Fruit fly (Drosophila melanogaster) whole organism, embryonic: ENCODE data around the gene RpS2.
A peak's percentile ranks its signal among the peaks of the same experiment; 100 is the strongest.

ENCODE experiments used
- CG10979 ChIP-seq: fragments of 200-800 bp; sonication (Bioruptor generic); optimal IDR thresholded peaks from 2 replicates; lab custom pipeline; 2018; ENCODE audit warnings: missing biosample characterization, mild to moderate bottlenecking, missing genetic modification characterization, moderate library complexity
- CG11504 ChIP-seq: fragments of 200-800 bp; sonication (Bioruptor generic); optimal IDR thresholded peaks from 3 replicates; lab custom pipeline; 2019; ENCODE audit warnings: missing biosample characterization, mild to moderate bottlenecking, missing genetic modification characterization, moderate library complexity
- CG12659 ChIP-seq: fragments of 200-800 bp; sonication (Bioruptor generic); optimal IDR thresholded peaks from 3 replicates; lab custom pipeline; 2017; ENCODE audit warnings: mild to moderate bottlenecking, missing biosample characterization, missing genetic modification reagents, missing genetic modification characterization
- CG13296 ChIP-seq: fragments of 200-800 bp; sonication (Bioruptor generic); optimal IDR thresholded peaks from 3 replicates; lab custom pipeline; 2018; ENCODE audit warnings: missing biosample characterization, mild to moderate bottlenecking, missing genetic modification characterization
- CG14667 ChIP-seq: fragments of 200-800 bp; sonication (Bioruptor generic); IDR thresholded peaks from 2 replicates; pipeline ENCODE4 v1.3.6; 2022; ENCODE audit warnings: missing biosample characterization, missing genetic modification characterization
- CG15601 ChIP-seq: fragments of 200-800 bp; sonication (Bioruptor generic); optimal IDR thresholded peaks from 3 replicates; lab custom pipeline; 2019; ENCODE audit warnings: missing biosample characterization, mild to moderate bottlenecking, missing genetic modification characterization, moderate library complexity
- CG17328 ChIP-seq: fragments of 200-800 bp; sonication (Bioruptor generic); IDR thresholded peaks from 2 replicates; pipeline ENCODE4 v1.3.6; 2022; ENCODE audit warnings: missing biosample characterization, missing genetic modification characterization
- CG32767 ChIP-seq: fragments of 200-800 bp; sonication (Bioruptor generic); IDR thresholded peaks from 2 replicates; pipeline ENCODE4 v1.3.6; 2022; ENCODE audit warnings: missing biosample characterization, missing genetic modification characterization
- CG6765 ChIP-seq: fragments of 200-800 bp; sonication (Bioruptor generic); optimal IDR thresholded peaks from 3 replicates; lab custom pipeline; 2017; ENCODE audit warnings: missing biosample characterization, mild to moderate bottlenecking, missing genetic modification characterization
- CG6791 ChIP-seq: fragments of 200-800 bp; sonication (Bioruptor generic); IDR thresholded peaks from 3 replicates; pipeline ENCODE4 v1.3.6; 2022; ENCODE audit warnings: missing biosample characterization, missing genetic modification characterization; ENCODE audit not compliant: partially characterized antibody
- CG6813 ChIP-seq: fragments of 200-800 bp; sonication (Bioruptor generic); optimal IDR thresholded peaks from 2 replicates; lab custom pipeline; 2017; ENCODE audit warnings: missing biosample characterization, missing genetic modification characterization, mild to moderate bottlenecking, moderate library complexity, missing genetic modification reagents
- CG6854 ChIP-seq: fragments of 200-800 bp; sonication (Bioruptor generic); optimal IDR thresholded peaks from 3 replicates; lab custom pipeline; 2017; ENCODE audit warnings: missing biosample characterization, mild to moderate bottlenecking, missing genetic modification characterization
- CG8281 ChIP-seq: fragments of 200-800 bp; sonication (Bioruptor generic); optimal IDR thresholded peaks from 2 replicates; lab custom pipeline; 2018; ENCODE audit warnings: missing biosample characterization, mild to moderate bottlenecking, missing genetic modification characterization, moderate library complexity
- CG8359 ChIP-seq: fragments of 200-800 bp; sonication (Bioruptor generic); optimal IDR thresholded peaks from 2 replicates; lab custom pipeline; 2017; ENCODE audit warnings: missing biosample characterization, mild to moderate bottlenecking, missing genetic modification characterization, borderline replicate concordance
- CG9215 ChIP-seq: fragments of 200-800 bp; sonication (Bioruptor generic); IDR thresholded peaks from 2 replicates; pipeline ENCODE4 v1.3.6; 2022; ENCODE audit warnings: missing biosample characterization, missing genetic modification characterization
- CTCF ChIP-seq: fragments of 200-800 bp; sonication (Bioruptor generic); optimal IDR thresholded peaks from 2 replicates; lab custom pipeline; 2017; ENCODE audit warnings: missing biosample characterization, mild to moderate bottlenecking, missing genetic modification characterization, moderate library complexity
- Deaf1 ChIP-seq: fragments of 200-800 bp; optimal IDR thresholded peaks from 3 replicates; lab custom pipeline; 2019; ENCODE audit warnings: missing biosample characterization, mild to moderate bottlenecking, missing genetic modification characterization, moderate library complexity
- Drgx ChIP-seq: fragments of 200-800 bp; sonication (Bioruptor generic); IDR thresholded peaks from 2 replicates; pipeline ENCODE4 v1.3.6; 2022; ENCODE audit warnings: missing biosample characterization, missing genetic modification characterization
- Ets65A ChIP-seq: fragments of 200-800 bp; sonication (Bioruptor generic); peaks from one replicate; lab custom pipeline; 2016; ENCODE audit warnings: missing biosample characterization, missing genetic modification characterization
- Fer1 ChIP-seq: fragments of 200-800 bp; sonication (Bioruptor generic); optimal IDR thresholded peaks from 2 replicates; lab custom pipeline; 2017; ENCODE audit warnings: missing biosample characterization, mild to moderate bottlenecking, missing genetic modification characterization
- H2.0 ChIP-seq: fragments of 200-800 bp; sonication (Bioruptor generic); IDR thresholded peaks from 2 replicates; pipeline ENCODE4 v1.3.6; 2022; ENCODE audit warnings: missing biosample characterization, missing genetic modification characterization
- Hand ChIP-seq: fragments of 200-800 bp; sonication (Bioruptor generic); optimal IDR thresholded peaks from 2 replicates; lab custom pipeline; 2017; ENCODE audit warnings: mild to moderate bottlenecking, missing biosample characterization, missing genetic modification reagents, missing genetic modification characterization
- Hr39 ChIP-seq: fragments of >200 bp; optimal IDR thresholded peaks from 2 replicates; lab custom pipeline; 2017
- Hsf ChIP-seq: fragments of 200-800 bp; sonication (Bioruptor generic); optimal IDR thresholded peaks from 3 replicates; lab custom pipeline; 2016; ENCODE audit warnings: missing biosample characterization, missing genetic modification characterization
- Kr ChIP-seq: fragments of 200-800 bp; sonication (Bioruptor generic); optimal IDR thresholded peaks from 2 replicates; lab custom pipeline; 2017; ENCODE audit warnings: missing biosample characterization, mild to moderate bottlenecking, missing genetic modification characterization
- Med ChIP-seq: fragments of 200-800 bp; sonication (Bioruptor generic); peaks from one replicate; lab custom pipeline; 2016; ENCODE audit warnings: missing biosample characterization, missing genetic modification characterization, mild to moderate bottlenecking, inconsistent platforms, moderate library complexity
- Meics ChIP-seq: fragments of 200-800 bp; sonication (Bioruptor generic); optimal IDR thresholded peaks from 2 replicates; lab custom pipeline; 2017; ENCODE audit warnings: missing biosample characterization, mild to moderate bottlenecking, missing genetic modification characterization
- Neu2 ChIP-seq: fragments of 200-800 bp; sonication (Bioruptor generic); optimal IDR thresholded peaks from 3 replicates; lab custom pipeline; 2016; ENCODE audit warnings: missing biosample characterization, missing genetic modification characterization, borderline replicate concordance
- Ptx1 ChIP-seq: fragments of 200-800 bp; sonication (Bioruptor generic); IDR thresholded peaks from 2 replicates; pipeline ENCODE4 v1.3.6; 2022; ENCODE audit warnings: missing biosample characterization, missing genetic modification characterization
- Sox102F ChIP-seq: fragments of 200-800 bp; sonication (Bioruptor generic); optimal IDR thresholded peaks from 2 replicates; lab custom pipeline; 2018; ENCODE audit warnings: missing biosample characterization, mild to moderate bottlenecking, missing genetic modification characterization, moderate library complexity
- Trl ChIP-seq, 3 experiments: fragments of >200 bp in 2 of 3; fragments of 200-800 bp in 1 of 3; sonication (Bioruptor generic) in 1 of 3; optimal IDR thresholded peaks; 2 replicates in 1 of 3; 3 replicates in 2 of 3; lab custom pipeline; 2016 to 2017; ENCODE audit warnings: missing biosample characterization in 1 of 3, missing genetic modification characterization in 1 of 3
- YL-1 ChIP-seq: fragments of 200-800 bp; sonication (Bioruptor generic); optimal IDR thresholded peaks from 3 replicates; lab custom pipeline; 2017; ENCODE audit warnings: missing biosample characterization, mild to moderate bottlenecking, missing genetic modification characterization
- dati ChIP-seq: fragments of 200-800 bp; sonication (Bioruptor generic); IDR thresholded peaks from 2 replicates; pipeline ENCODE4 v1.3.6; 2022; ENCODE audit warnings: missing biosample characterization, missing genetic modification characterization
- ewg ChIP-seq: fragments of 200-800 bp; sonication (Bioruptor generic); optimal IDR thresholded peaks from 3 replicates; lab custom pipeline; 2017; ENCODE audit warnings: mild to moderate bottlenecking, missing biosample characterization, missing genetic modification reagents, missing genetic modification characterization
- gcm ChIP-seq: fragments of 200-800 bp; sonication (Bioruptor generic); optimal IDR thresholded peaks from 2 replicates; lab custom pipeline; 2019; ENCODE audit warnings: missing biosample characterization, mild to moderate bottlenecking, missing genetic modification characterization, moderate library complexity
- gcm2 ChIP-seq: fragments of 200-800 bp; sonication (Bioruptor generic); optimal IDR thresholded peaks from 2 replicates; lab custom pipeline; 2016; ENCODE audit warnings: missing biosample characterization, missing genetic modification characterization
- jigr1 ChIP-seq: fragments of 200-800 bp; sonication (Bioruptor generic); IDR thresholded peaks from 3 replicates; pipeline ENCODE4 v1.3.6; 2022; ENCODE audit warnings: missing biosample characterization, missing genetic modification characterization
- nmo ChIP-seq: fragments of 200-800 bp; sonication (Bioruptor generic); optimal IDR thresholded peaks from 2 replicates; lab custom pipeline; 2018; ENCODE audit warnings: missing biosample characterization, mild to moderate bottlenecking, missing genetic modification characterization, moderate library complexity
- peb ChIP-seq: fragments of 200-800 bp; sonication (Bioruptor generic); IDR thresholded peaks from 2 replicates; pipeline ENCODE4 v1.3.6; 2022; ENCODE audit warnings: missing biosample characterization, missing genetic modification characterization
- prd ChIP-seq, 3 experiments: fragments of >200 bp in 2 of 3; fragments of 200-800 bp in 1 of 3; sonication (Bioruptor generic) in 1 of 3; optimal IDR thresholded peaks in 2 of 3; IDR thresholded peaks in 1 of 3; 2 replicates in 2 of 3; 3 replicates in 1 of 3; pipeline versions ENCODE4 v1.3.6 to Lab custom; 2017 to 2022; ENCODE audit warnings: missing biosample characterization in 1 of 3, missing genetic modification characterization in 1 of 3
- shn ChIP-seq: fragments of 200-800 bp; sonication (Bioruptor generic); optimal IDR thresholded peaks from 3 replicates; lab custom pipeline; 2016; ENCODE audit warnings: missing biosample characterization, missing genetic modification characterization
- slbo ChIP-seq: fragments of 200-800 bp; sonication (Bioruptor generic); IDR thresholded peaks from 2 replicates; pipeline ENCODE4 v1.3.6; 2022; ENCODE audit warnings: missing biosample characterization, missing genetic modification characterization
- tin ChIP-seq: fragments of 200-800 bp; sonication (Bioruptor generic); optimal IDR thresholded peaks from 3 replicates; lab custom pipeline; 2016; ENCODE audit warnings: missing biosample characterization, missing genetic modification characterization
- trem ChIP-seq: fragments of 200-800 bp; optimal IDR thresholded peaks from 3 replicates; lab custom pipeline; 2019; ENCODE audit warnings: missing biosample characterization, mild to moderate bottlenecking, missing genetic modification characterization, moderate library complexity
- unc-4 ChIP-seq: fragments of 200-800 bp; sonication (Bioruptor generic); IDR thresholded peaks from 2 replicates; pipeline ENCODE4 v1.3.6; 2022; ENCODE audit warnings: missing biosample characterization, missing genetic modification characterization; ENCODE audit not compliant: partially characterized antibody
- vvl ChIP-seq: fragments of 200-800 bp; sonication (Bioruptor generic); IDR thresholded peaks from 2 replicates; pipeline ENCODE4 v1.3.6; 2022; ENCODE audit warnings: missing biosample characterization, missing genetic modification characterization
- z ChIP-seq: fragments of 200-800 bp; sonication (Bioruptor generic); IDR thresholded peaks from 3 replicates; pipeline ENCODE4 v1.3.6; 2022; ENCODE audit warnings: missing biosample characterization, missing genetic modification characterization
- zfh2 ChIP-seq: fragments of 200-800 bp; sonication (Bioruptor generic); optimal IDR thresholded peaks from 2 replicates; lab custom pipeline; 2016; ENCODE audit warnings: missing biosample characterization, missing genetic modification characterization

RpS2 gene

dm6 chr2L:9864337-9864736, 33.0 kb downstream of the RpS2 start (continued):
- peak; percentile 28; the same call in 1 of the 2 replicates for TF ChIP-seq vvl (GFP tag; lab: Robert Waterston, UW)
- TF ChIP-seq CG6813 (GFP tag; lab: Kevin White, UChicago), result peak; percentile 15
- peak; percentile 61 for TF ChIP-seq slbo (GFP tag; lab: Robert Waterston, UW)
- TF ChIP-seq Fer1, result peak; percentile 64
- peak; percentile 25 for TF ChIP-seq zfh2 (GFP tag; lab: Kevin White, UChicago)
- TF ChIP-seq CG6765 (GFP tag; lab: Kevin White, UChicago), result peak; percentile 25
- no peak for TF ChIP-seq tin (GFP tag; lab: Kevin White, UChicago)
- no peak for TF ChIP-seq Med (GFP tag; lab: Kevin White, UChicago)
- peak; percentile 16 for TF ChIP-seq nmo (GFP tag; lab: Kevin White, UChicago)
- peak; percentile 63 for TF ChIP-seq Meics
- TF ChIP-seq Drgx (GFP tag; lab: Robert Waterston, UW), result no peak
- TF ChIP-seq CG6854 (GFP tag; lab: Kevin White, UChicago), result peak; percentile 4
- TF ChIP-seq ewg (GFP tag; lab: Kevin White, UChicago), result no peak
- peak; percentile 15 for TF ChIP-seq Hsf
- TF ChIP-seq CG9215 (GFP tag; lab: Robert Waterston, UW), result 0 out of 2 replicates have a peak, but pooled peaks have one; percentile 26

dm6 chr2L:9863479-9863878, 33.9 kb downstream of the RpS2 start:
- TF ChIP-seq z (GFP tag; lab: Robert Waterston, UW) (peak; percentile 94), ewg (GFP tag; lab: Kevin White, UChicago) (peak; percentile 34), Trl (optimal IDR thresholded peaks at IDR 0.05; lab: Kevin White, UChicago) (peak; percentile 23 to 59), Trl (GFP tag; optimal IDR thresholded peaks at IDR 0.05; lab: Kevin White, UChicago) (no peak), Hr39 (lab: Kevin White, UChicago) (no peak), Deaf1 (tag; lab: Kevin White, UChicago) (peak; percentile 32)

DNA sequence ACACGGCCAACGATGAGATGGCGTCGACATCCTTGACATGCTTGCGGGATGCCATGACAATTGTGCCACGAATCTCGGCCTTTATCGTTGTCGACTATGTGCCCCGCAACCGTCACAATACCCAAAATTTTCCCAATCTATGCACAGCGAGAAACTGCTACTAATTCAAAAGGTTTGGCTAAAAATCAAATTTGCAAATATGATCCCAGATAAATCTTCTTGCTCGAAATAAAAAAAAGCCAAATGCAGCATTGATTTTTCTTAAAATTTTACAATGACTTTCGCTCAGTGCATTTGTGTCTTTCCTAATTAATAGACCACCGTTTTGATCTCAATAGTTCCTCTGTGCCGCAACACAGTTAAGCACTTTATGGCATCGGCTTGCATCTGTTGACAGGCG, 34.4 kb downstream of the RpS2 start:
- TF ChIP-seq CG8281 (no peak), shn (GFP tag; lab: Kevin White, UChicago) (no peak), Neu2 (GFP tag; lab: Kevin White, UChicago) (no peak), Sox102F (GFP tag; lab: Kevin White, UChicago) (peak; percentile 6), trem (tag; lab: Kevin White, UChicago) (no peak), peb (no peak), prd (optimal IDR thresholded peaks at IDR 0.05; lab: Kevin White, UChicago) (no peak), prd (GFP tag; IDR thresholded peaks at IDR 0.05; lab: Robert Waterston, UW) (peak; percentile 23; the same call in 1 of the 3 replicates), gcm2 (GFP tag; lab: Kevin White, UChicago) (no peak), CG12659 (GFP tag; lab: Kevin White, UChicago) (no peak), CG13296 (GFP tag; lab: Kevin White, UChicago) (no peak), CG8359 (GFP tag; lab: Kevin White, UChicago) (no peak), Kr (GFP tag; lab: Kevin White, UChicago) (no peak), unc-4 (GFP tag; lab: Robert Waterston, UW) (no peak), CG17328 (GFP tag; lab: Robert Waterston, UW) (no peak), CG15601 (tag; lab: Kevin White, UChicago) (no peak), Med (GFP tag; lab: Kevin White, UChicago) (peak; percentile 38), CTCF (GFP tag; lab: Kevin White, UChicago) (no peak), jigr1 (GFP tag; lab: Robert Waterston, UW) (no peak), gcm (GFP tag; lab: Kevin White, UChicago) (no peak), CG6791 (no peak), YL-1 (GFP tag; lab: Kevin White, UChicago) (no peak), CG10979 (tag; lab: Kevin White, UChicago) (no peak), CG14667 (GFP tag; lab: Robert Waterston, UW) (no peak), Ets65A (GFP tag; lab: Kevin White, UChicago) (peak; percentile 78), CG11504 (tag; lab: Kevin White, UChicago) (peak; percentile 17), CG32767 (GFP tag; lab: Robert Waterston, UW) (no peak), Ptx1 (GFP tag; lab: Robert Waterston, UW) (no peak), H2.0 (GFP tag; lab: Robert Waterston, UW) (no peak), Hand (GFP tag; lab: Kevin White, UChicago) (no peak), dati (no peak)
